Worm (Caenorhabditis elegans) whole organism, L1 larva: ENCODE measurements around the gene Y73B6BL.12.

ENCODE experiments used
- C04F5.9 ChIP-seq: sonication (generic microtip); optimal IDR thresholded peaks from 2 replicates; lab custom pipeline; 2016; ENCODE audit warnings: missing genetic modification characterization, missing compliant biosample characterization
- F16B12.6 ChIP-seq: fragments of 150-350 bp; optimal IDR thresholded peaks from 2 replicates; lab custom pipeline; 2014; ENCODE audit warnings: missing biosample characterization, missing genetic modification characterization
- ama-1 ChIP-seq: fragments of 150-350 bp; optimal IDR thresholded peaks from 2 replicates; lab custom pipeline; 2014
- ceh-82 ChIP-seq, 3 experiments: fragments of 150-350 bp in 1 of 3; sonication (generic microtip) in 2 of 3; optimal IDR thresholded peaks; 2 replicates each; lab custom pipeline; 2014 to 2017; ENCODE audit warnings: missing biosample characterization in 3 of 3, missing genetic modification characterization in 3 of 3
- ceh-90 ChIP-seq: sonication (generic microtip); optimal IDR thresholded peaks from 2 replicates; lab custom pipeline; 2016; ENCODE audit warnings: missing genetic modification characterization, missing compliant biosample characterization
- dpl-1 ChIP-seq, 3 experiments: fragments of 150-350 bp in 2 of 3; sonication (generic microtip) in 1 of 3; optimal IDR thresholded peaks; 2 replicates each; lab custom pipeline; 2014 to 2017; ENCODE audit warnings: missing biosample characterization in 3 of 3, missing genetic modification characterization in 3 of 3, missing genetic modification reagents in 3 of 3
- dsc-1 ChIP-seq: sonication (generic microtip); optimal IDR thresholded peaks from 2 replicates; lab custom pipeline; 2016; ENCODE audit warnings: mild to moderate bottlenecking, missing genetic modification characterization, missing compliant biosample characterization
- efl-3 ChIP-seq: fragments of 200-800 bp; sonication (Bioruptor generic); optimal IDR thresholded peaks from 2 replicates; lab custom pipeline; 2018; ENCODE audit warnings: mild to moderate bottlenecking, missing genetic modification characterization, missing compliant biosample characterization
- elt-3 ChIP-seq, 6 experiments: fragments of 150-350 bp in 1 of 6; sonication (generic microtip); optimal IDR thresholded peaks; 2 replicates each; lab custom pipeline; 2017 to 2018; ENCODE audit warnings: missing biosample characterization in 6 of 6, missing genetic modification characterization in 6 of 6, inconsistent platforms in 1 of 6
- grh-1 ChIP-seq: fragments of 200-800 bp; sonication (Bioruptor generic); IDR thresholded peaks from 2 replicates; pipeline ENCODE4 v1.3.6; 2022; ENCODE audit warnings: missing genetic modification reagents, missing genetic modification characterization, missing compliant biosample characterization
- hlh-17 ChIP-seq: fragments of 200-800 bp; sonication (Bioruptor generic); optimal IDR thresholded peaks from 2 replicates; lab custom pipeline; 2018; ENCODE audit warnings: missing genetic modification characterization, mild to moderate bottlenecking, missing compliant biosample characterization, moderate library complexity, borderline replicate concordance
- lin-14 ChIP-seq: fragments of 200-800 bp; sonication (Bioruptor generic); optimal IDR thresholded peaks from 2 replicates; lab custom pipeline; 2018; ENCODE audit warnings: mild to moderate bottlenecking, missing genetic modification characterization, moderate library complexity, missing compliant biosample characterization
- lin-35 ChIP-seq, 2 experiments: fragments of 150-350 bp; optimal IDR thresholded peaks; 2 replicates each; lab custom pipeline; 2014; ENCODE audit warnings: missing biosample characterization in 2 of 2, missing genetic modification characterization in 2 of 2, missing genetic modification reagents in 2 of 2
- lin-39 ChIP-seq: fragments of 150-350 bp; optimal IDR thresholded peaks from 2 replicates; lab custom pipeline; 2014; ENCODE audit warnings: missing biosample characterization, missing genetic modification reagents, missing genetic modification characterization
- mef-2 ChIP-seq: fragments of 150-350 bp; optimal IDR thresholded peaks from 2 replicates; lab custom pipeline; 2014; ENCODE audit warnings: missing biosample characterization, missing genetic modification characterization
- nhr-28 ChIP-seq: fragments of 150-350 bp; optimal IDR thresholded peaks from 2 replicates; lab custom pipeline; 2014; ENCODE audit warnings: missing biosample characterization, missing genetic modification characterization
- nhr-71 ChIP-seq: sonication (generic microtip); optimal IDR thresholded peaks from 2 replicates; lab custom pipeline; 2016; ENCODE audit warnings: mild to moderate bottlenecking, missing genetic modification characterization, moderate library complexity, missing compliant biosample characterization
- nhr-76 ChIP-seq: sonication (generic microtip); optimal IDR thresholded peaks from 2 replicates; lab custom pipeline; 2017; ENCODE audit warnings: missing biosample characterization, missing genetic modification characterization
- nhr-77 ChIP-seq: fragments of 150-350 bp; optimal IDR thresholded peaks from 2 replicates; lab custom pipeline; 2014; ENCODE audit warnings: missing biosample characterization, missing genetic modification characterization
- nhr-84 ChIP-seq: sonication (generic microtip); optimal IDR thresholded peaks from 2 replicates; lab custom pipeline; 2017; ENCODE audit warnings: missing biosample characterization, missing genetic modification characterization
- pqm-1 ChIP-seq: sonication (generic microtip); optimal IDR thresholded peaks from 3 replicates; lab custom pipeline; 2017; ENCODE audit warnings: missing biosample characterization, missing genetic modification characterization
- swsn-7 ChIP-seq: sonication (generic microtip); optimal IDR thresholded peaks from 2 replicates; lab custom pipeline; 2016; ENCODE audit warnings: missing genetic modification characterization, missing compliant biosample characterization
- tlp-1 ChIP-seq: fragments of 150-350 bp; optimal IDR thresholded peaks from 2 replicates; lab custom pipeline; 2014; ENCODE audit warnings: missing biosample characterization, missing genetic modification characterization
- unc-30 ChIP-seq: sonication (generic microtip); optimal IDR thresholded peaks from 2 replicates; lab custom pipeline; 2017; ENCODE audit warnings: missing biosample characterization, missing genetic modification characterization
- vab-15 ChIP-seq: sonication (generic microtip); optimal IDR thresholded peaks from 2 replicates; lab custom pipeline; 2017; ENCODE audit warnings: missing genotype, mild to moderate bottlenecking, missing genetic modification characterization, missing compliant biosample characterization
- zip-4 ChIP-seq: fragments of 200-800 bp; sonication (Bioruptor generic); optimal IDR thresholded peaks from 2 replicates; lab custom pipeline; 2018; ENCODE audit warnings: mild to moderate bottlenecking, missing genetic modification characterization, moderate library complexity, missing compliant biosample characterization
- ztf-11 ChIP-seq, 2 experiments: sonication (generic microtip); optimal IDR thresholded peaks; 2 replicates each; lab custom pipeline; 2016 to 2017; ENCODE audit warnings: missing genetic modification characterization in 2 of 2, missing biosample characterization in 1 of 2, missing compliant biosample characterization in 1 of 2

Gene Y73B6BL.12

DNA sequence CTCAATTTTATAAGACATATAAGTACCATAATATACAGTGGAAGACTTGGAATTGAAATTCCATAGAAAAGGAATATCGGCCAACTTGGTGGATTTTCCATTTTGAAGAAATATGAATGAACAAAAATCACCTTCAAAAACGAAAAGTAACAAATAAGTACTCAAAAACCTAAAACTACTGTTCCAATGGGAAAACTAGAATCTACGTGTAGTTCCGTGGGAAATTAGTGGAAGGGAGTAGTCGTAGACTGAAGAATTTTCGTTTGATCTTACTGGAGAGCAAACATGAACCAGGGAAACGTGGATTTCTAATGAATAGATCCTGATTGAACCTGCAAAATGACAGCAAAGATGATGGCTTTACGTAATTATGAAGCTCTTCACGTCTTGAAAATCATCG, 45.3 kb downstream of the Y73B6BL.12 start, which contains the start of gene srv-31:
Gene srv-31, minus strand, starts transcription at position 101 of the 400 bp plus-strand sequence.
- TF ChIP-seq F16B12.6 (tag; lab: Kevin White, UChicago) (no peak), zip-4 (GFP tag; lab: Kevin White, UChicago) (no peak), elt-3 (tag; optimal IDR thresholded peaks at IDR 0.05; lab: Kevin White, UChicago) (no peak), ceh-90 (no peak), vab-15 (no peak), mef-2 (tag; lab: Kevin White, UChicago) (no peak), grh-1 (no peak), nhr-76 (tag; lab: Kevin White, UChicago) (no peak), ama-1 (no peak), nhr-77 (no peak)

DNA sequence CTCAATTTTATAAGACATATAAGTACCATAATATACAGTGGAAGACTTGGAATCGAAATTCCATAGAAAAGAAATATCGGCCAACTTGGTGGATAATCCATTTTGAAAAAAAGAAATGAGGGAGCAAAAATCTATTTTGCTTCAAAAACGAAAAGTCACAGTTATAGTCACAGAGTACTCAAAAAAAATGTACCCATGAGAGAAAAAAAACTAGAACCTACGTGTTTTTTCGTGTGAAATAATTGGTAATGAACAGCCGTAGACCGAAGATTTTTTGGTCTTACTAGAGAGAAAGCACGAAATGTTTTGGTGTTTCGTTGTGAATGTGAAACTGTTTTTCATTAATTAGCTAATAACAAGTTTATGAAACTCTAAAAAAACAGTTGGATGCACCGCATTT, 47.9 kb downstream of the Y73B6BL.12 start, which contains the start of gene srv-30:
Gene srv-30, minus strand, starts transcription at position 101 of the 400 bp plus-strand sequence.
- TF ChIP-seq swsn-7 (tag; lab: Kevin White, UChicago): no peak
- no peak for TF ChIP-seq nhr-84 (tag; lab: Kevin White, UChicago)
- no peak for TF ChIP-seq lin-14
- no peak for TF ChIP-seq efl-3 (GFP tag; lab: Kevin White, UChicago)
- TF ChIP-seq pqm-1: no peak
- no peak for TF ChIP-seq unc-30 (tag; lab: Kevin White, UChicago)
- no peak for TF ChIP-seq nhr-71 (tag; lab: Kevin White, UChicago)
- TF ChIP-seq C04F5.9: no peak
- TF ChIP-seq tlp-1 (tag; lab: Kevin White, UChicago): no peak
- TF ChIP-seq lin-39 (tag; lab: Kevin White, UChicago): no peak
- no peak for TF ChIP-seq nhr-28 (tag; lab: Kevin White, UChicago)
- TF ChIP-seq dsc-1 (tag; lab: Kevin White, UChicago): no peak
- no peak for TF ChIP-seq dpl-1 (GFP tag; optimal IDR thresholded peaks at IDR 0.05; lab: Kevin White, UChicago)
- no peak for TF ChIP-seq ztf-11 (tag; optimal IDR thresholded peaks at IDR 0.05; lab: Kevin White, UChicago)
- no peak for TF ChIP-seq hlh-17 (GFP tag; lab: Kevin White, UChicago)
- no peak for TF ChIP-seq lin-35 (GFP tag; optimal IDR thresholded peaks at IDR 0.05; lab: Kevin White, UChicago)
- TF ChIP-seq ceh-82 (tag; optimal IDR thresholded peaks at IDR 0.05; lab: Kevin White, UChicago): no peak
